Worm (Caenorhabditis elegans) whole organism, L4/young adult: ENCODE results near the gene alh-6.

Experiments
- dao-5 ChIP-seq: sonication (generic microtip); optimal IDR thresholded peaks from 2 replicates; lab custom pipeline; 2016; ENCODE audit warnings: missing genotype, missing genetic modification characterization, moderate library complexity, missing compliant biosample characterization
- him-1 ChIP-seq: sonication (generic microtip); optimal IDR thresholded peaks from 2 replicates; lab custom pipeline; 2016; ENCODE audit warnings: missing genotype, missing genetic modification reagents, missing genetic modification characterization, missing compliant biosample characterization

DNA sequence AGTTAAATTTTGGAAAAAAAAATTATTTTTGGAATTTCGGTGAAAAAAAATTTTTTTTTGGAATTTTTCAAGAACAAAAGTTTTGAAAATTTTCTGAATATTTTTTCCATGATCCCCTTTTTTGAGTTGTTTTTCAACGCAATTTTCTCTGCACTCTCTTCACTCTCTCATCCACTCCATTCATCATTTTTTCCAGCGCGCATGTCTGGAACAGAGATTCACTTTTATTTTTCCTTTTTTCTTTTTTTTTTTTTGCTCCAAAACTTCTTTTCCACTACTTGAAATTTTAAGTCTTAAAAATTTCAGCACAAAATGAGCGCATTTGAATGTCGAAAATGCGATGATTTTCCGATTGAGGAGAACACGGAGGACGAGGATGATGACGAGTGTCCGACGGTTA, 16.8 kb upstream of the alh-6 start, which contains the start of gene jip-1:
- TF ChIP-seq dao-5 (no peak), him-1 (tag; lab: Kevin White, UChicago) (no peak)
